Worm (Caenorhabditis elegans) whole organism, L4 larva: Measurements from ENCODE around the gene C02B8.3.

Source experiments
- aha-1 ChIP-seq: fragments of 150-350 bp; peaks from one replicate; lab custom pipeline; 2014; ENCODE audit warnings: missing biosample characterization, missing genetic modification characterization
- arid-1 ChIP-seq: fragments of 200-800 bp; sonication (Bioruptor generic); conservative IDR thresholded peaks from 2 replicates; pipeline ENCODE4 v1.3.6; 2022; ENCODE audit warnings: missing genetic modification reagents, missing genetic modification characterization, missing compliant biosample characterization
- egl-27 ChIP-seq: sonication (generic microtip); optimal IDR thresholded peaks from 3 replicates; lab custom pipeline; 2017; ENCODE audit warnings: missing biosample characterization, missing genetic modification reagents, missing genetic modification characterization
- fos-1 ChIP-seq: fragments of 150-350 bp; optimal IDR thresholded peaks from 2 replicates; lab custom pipeline; 2014; ENCODE audit warnings: missing biosample characterization, missing genetic modification characterization
- lin-1 ChIP-seq: fragments of 200-800 bp; sonication (Bioruptor generic); IDR thresholded peaks from 2 replicates; pipeline ENCODE4 v1.3.6; 2022; ENCODE audit warnings: missing genetic modification reagents, missing genetic modification characterization, missing compliant biosample characterization
- lin-13 ChIP-seq: fragments of 150-350 bp; optimal IDR thresholded peaks from 2 replicates; lab custom pipeline; 2014; ENCODE audit warnings: missing biosample characterization, missing genetic modification reagents, missing genetic modification characterization
- lsy-2 ChIP-seq, 2 experiments: fragments of 150-350 bp in 1 of 2; sonication (generic microtip) in 1 of 2; optimal IDR thresholded peaks; 2 replicates each; lab custom pipeline; 2014 to 2017; ENCODE audit warnings: missing biosample characterization in 2 of 2, missing genetic modification characterization in 2 of 2
- nhr-11 ChIP-seq: fragments of 150-350 bp; optimal IDR thresholded peaks from 2 replicates; lab custom pipeline; 2014; ENCODE audit warnings: missing biosample characterization, missing genetic modification characterization
- nhr-42 ChIP-seq: fragments of 200-800 bp; sonication (Bioruptor generic); IDR thresholded peaks from 2 replicates; pipeline ENCODE4 v1.3.6; 2022; ENCODE audit warnings: missing genetic modification characterization, missing compliant biosample characterization
- nhr-76 ChIP-seq: fragments of 150-350 bp; optimal IDR thresholded peaks from 2 replicates; lab custom pipeline; 2014; ENCODE audit warnings: missing biosample characterization, missing genetic modification characterization
- pha-4 ChIP-seq, 2 experiments: fragments of 150-350 bp in 1 of 2; fragments of 200-800 bp in 1 of 2; sonication (Bioruptor generic) in 1 of 2; IDR thresholded peaks in 1 of 2; optimal IDR thresholded peaks in 1 of 2; 2 replicates each; pipeline versions ENCODE4 v1.3.6 to Lab custom; 2014 to 2022; ENCODE audit warnings: missing genetic modification characterization in 2 of 2, missing genetic modification reagents in 2 of 2, missing biosample characterization in 1 of 2, missing compliant biosample characterization in 1 of 2
- pqm-1 ChIP-seq: sonication (generic microtip); optimal IDR thresholded peaks from 2 replicates; lab custom pipeline; 2017; ENCODE audit warnings: missing biosample characterization, missing genetic modification characterization
- set-16 ChIP-seq: fragments of 200-800 bp; sonication (Bioruptor generic); IDR thresholded peaks from 2 replicates; pipeline ENCODE4 v1.3.6; 2022; ENCODE audit warnings: missing genetic modification reagents, missing genetic modification characterization, missing compliant biosample characterization
- unc-62 ChIP-seq, 3 experiments: fragments of 150-350 bp in 1 of 3; sonication (generic microtip); optimal IDR thresholded peaks in 2 of 3; peaks in 1 of 3; 1 replicate in 1 of 3; 2 replicates in 2 of 3; lab custom pipeline; 2014 to 2017; ENCODE audit warnings: missing biosample characterization in 3 of 3, missing genetic modification characterization in 3 of 3, missing genetic modification reagents in 3 of 3, missing genotype in 1 of 3

DNA sequence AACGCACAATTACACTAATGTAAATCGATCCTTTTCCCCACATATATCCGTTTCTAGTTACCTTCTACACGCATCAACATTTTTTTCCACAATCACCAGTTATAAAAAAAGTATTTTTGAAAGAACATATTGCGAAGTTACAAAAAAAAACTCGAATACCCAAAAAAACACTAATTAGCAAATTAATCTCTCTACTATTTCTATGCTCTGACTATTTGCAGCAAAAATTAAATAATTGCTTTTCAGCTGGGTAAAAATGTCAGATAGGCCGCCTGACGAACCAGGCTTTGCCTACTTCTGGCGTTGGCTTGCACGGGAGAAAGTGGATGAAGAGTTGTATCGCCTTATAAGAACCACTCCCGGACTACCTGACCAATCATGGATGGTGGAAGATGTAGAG, 29.1 kb upstream of the C02B8.3 start, which contains the start of gene K07E3.1:
- TF ChIP-seq lin-13 (GFP tag; lab: Kevin White, UChicago) = no peak
- TF ChIP-seq pqm-1 (tag; lab: Kevin White, UChicago) = no peak
- TF ChIP-seq egl-27 (tag; lab: Kevin White, UChicago) = no peak
- no peak for TF ChIP-seq nhr-42
- TF ChIP-seq aha-1 = peak; percentile 57
- TF ChIP-seq arid-1 (GFP tag; lab: Robert Waterston, UW) = no peak
- TF ChIP-seq pha-4 (GFP tag; IDR thresholded peaks at IDR 0.05; lab: Robert Waterston, UW) = no peak
- TF ChIP-seq pha-4 (tag; optimal IDR thresholded peaks at IDR 0.05; lab: Kevin White, UChicago) = no peak
- no peak for TF ChIP-seq lsy-2 (tag; optimal IDR thresholded peaks at IDR 0.05; lab: Kevin White, UChicago)
- no peak for TF ChIP-seq set-16 (GFP tag; lab: Robert Waterston, UW)
- no peak for TF ChIP-seq nhr-11 (tag; lab: Kevin White, UChicago)
- TF ChIP-seq nhr-76 = no peak
- no peak for TF ChIP-seq fos-1 (tag; lab: Kevin White, UChicago)
- no peak for TF ChIP-seq unc-62 (GFP tag; optimal IDR thresholded peaks at IDR 0.05 in 1 of 2; lab: Kevin White, UChicago)
- TF ChIP-seq unc-62 (tag; optimal IDR thresholded peaks at IDR 0.05; lab: Kevin White, UChicago) = no peak
- no peak for TF ChIP-seq lin-1 (GFP tag; lab: Robert Waterston, UW)
